Fruit fly (Drosophila melanogaster): Measurements from ENCODE around the gene CASK.
A peak's percentile ranks its signal among the peaks of the same experiment; 100 is the strongest.

CASK gene

DNA sequence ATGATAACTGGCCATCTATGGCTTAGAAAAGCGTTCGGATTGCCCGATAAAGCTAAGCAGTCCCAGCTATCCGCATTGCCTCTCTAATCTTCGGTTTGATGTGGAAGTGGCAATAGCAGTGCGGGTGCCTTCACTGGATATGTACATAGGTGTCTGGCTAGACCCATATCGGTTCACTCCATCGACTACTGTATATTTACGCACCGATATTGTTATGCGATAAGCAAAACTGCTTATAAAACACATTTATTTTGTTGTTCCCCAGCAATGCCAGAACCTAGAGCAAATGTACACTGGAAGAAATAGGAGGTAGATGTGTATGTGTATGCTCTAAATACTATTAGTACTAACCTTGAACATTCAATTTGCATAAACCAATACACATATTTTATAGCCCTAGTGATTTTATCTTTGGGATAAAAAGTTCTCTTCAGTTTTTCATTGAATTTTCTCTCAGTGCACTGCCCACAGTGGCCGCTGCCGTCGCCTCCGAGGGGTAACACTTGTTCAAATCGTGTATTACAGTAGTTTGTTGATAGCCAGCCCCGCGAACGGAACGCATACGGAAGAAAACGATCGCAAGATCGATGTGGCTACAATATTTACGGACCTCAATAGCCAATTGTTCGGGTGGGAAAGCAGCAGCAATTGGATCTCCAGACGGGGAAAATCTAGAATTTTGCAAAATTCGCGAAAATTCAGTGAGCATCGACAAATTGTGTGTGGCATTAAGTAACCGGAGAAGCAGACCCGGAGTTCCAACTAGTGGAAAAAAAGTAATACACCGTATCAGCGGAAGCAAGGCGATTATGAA, 47.9 kb upstream of the CASK start, which contains the start of gene CG31431 (continued):
- TF ChIP-seq CG4854 (GFP tag; optimal IDR thresholded peaks at IDR 0.05) (peak; percentile 96), CG9215 (GFP tag; IDR thresholded peaks at IDR 0.05) (peak; percentile 96), jigr1 (GFP tag; IDR thresholded peaks at IDR 0.05) (peak; percentile 84), CG17359 (tag; optimal IDR thresholded peaks at IDR 0.05) (peak; percentile 97), crol (GFP tag; IDR thresholded peaks at IDR 0.05) (peak; percentile 79), NK7.1 (GFP tag; optimal IDR thresholded peaks at IDR 0.05) (peak; percentile 97), ttk (GFP tag; IDR thresholded peaks at IDR 0.05) (peak; percentile 96), sqz (GFP tag; optimal IDR thresholded peaks at IDR 0.05) (peak; percentile 92), CG11398 (GFP tag; optimal IDR thresholded peaks at IDR 0.05) (peak; percentile 96)

dm6 chr3R:21869464-21870100, 47.1 kb upstream of the CASK start, which contains the start of gene CG31174:
Gene CG31174 (minus strand): TSS chr3R:21869514.
- TF ChIP-seq Antp (GFP tag; optimal IDR thresholded peaks at IDR 0.05) (no peak), CG12769 (tag; optimal IDR thresholded peaks at IDR 0.05) (no peak), CG1647 (GFP tag; optimal IDR thresholded peaks at IDR 0.05) (no peak), Oli (tag; optimal IDR thresholded peaks at IDR 0.05) (no peak), HLH3B (GFP tag; IDR thresholded peaks at IDR 0.05) (no peak), ci (GFP tag; IDR thresholded peaks at IDR 0.05) (peak; percentile 19; the same call in 1 of the 3 replicates), Dfd (GFP tag; optimal IDR thresholded peaks at IDR 0.05) (no peak), CG3726 (GFP tag; IDR thresholded peaks at IDR 0.05) (no peak), CG9817 (tag; optimal IDR thresholded peaks at IDR 0.05) (no peak), dmrt11E (tag; optimal IDR thresholded peaks at IDR 0.05) (no peak), H2.0 (GFP tag; IDR thresholded peaks at IDR 0.05) (no peak), Vsx1 (GFP tag; optimal IDR thresholded peaks at IDR 0.05) (no peak), CHES-1-like (GFP tag; optimal IDR thresholded peaks at IDR 0.05) (no peak), YL-1 (GFP tag; optimal IDR thresholded peaks at IDR 0.05) (no peak), CG33213 (GFP tag; optimal IDR thresholded peaks at IDR 0.05) (no peak), CG2678 (tag; optimal IDR thresholded peaks at IDR 0.05) (no peak), E2f2 (GFP tag; IDR thresholded peaks at IDR 0.05) (no peak), fd102C (GFP tag; optimal IDR thresholded peaks at IDR 0.05) (no peak), sug (tag; optimal IDR thresholded peaks at IDR 0.05) (peak; percentile 97), Stat92E (GFP tag; optimal IDR thresholded peaks at IDR 0.05) (no peak), CG3065 (GFP tag; optimal IDR thresholded peaks at IDR 0.05) (no peak), exex (tag; optimal IDR thresholded peaks at IDR 0.05) (peak; percentile 83), Hr51 (GFP tag; optimal IDR thresholded peaks at IDR 0.05) (no peak), CG6791 (GFP tag; IDR thresholded peaks at IDR 0.05; ENCODE audit: partially characterized antibody) (no peak), Rfx (GFP tag; IDR thresholded peaks at IDR 0.05) (no peak), CG12236 (GFP tag; optimal IDR thresholded peaks at IDR 0.05) (no peak), Hand (GFP tag; optimal IDR thresholded peaks at IDR 0.05) (no peak), CG32767 (GFP tag; IDR thresholded peaks at IDR 0.05) (no peak), vnd (GFP tag; IDR thresholded peaks at IDR 0.05; ENCODE audit: partially characterized antibody) (0 out of 3 replicates have a peak, but pooled peaks have one; percentile 14), run (tag; optimal IDR thresholded peaks at IDR 0.05) (peak; percentile 38), CG6175 (GFP tag; IDR thresholded peaks at IDR 0.05) (peak; percentile 77), CG10147 (GFP tag; optimal IDR thresholded peaks at IDR 0.05) (no peak), CG11695 (GFP tag; IDR thresholded peaks at IDR 0.05) (no peak), CG11560 (tag; IDR thresholded peaks at IDR 0.05) (no peak), CG14965 (GFP tag; optimal IDR thresholded peaks at IDR 0.05; ENCODE audit: borderline replicate concordance) (no peak), onecut (GFP tag; IDR thresholded peaks at IDR 0.05) (no peak)
